Worm (Caenorhabditis elegans) whole organism, L2 larva: ENCODE results near the gene nhr-170.

ENCODE experiments used
- C34F6.9 ChIP-seq: fragments of 150-350 bp; optimal IDR thresholded peaks from 2 replicates; lab custom pipeline; 2014; ENCODE audit warnings: missing biosample characterization, missing genetic modification characterization
- F13H6.1 ChIP-seq: sonication (generic microtip); optimal IDR thresholded peaks from 2 replicates; lab custom pipeline; 2016; ENCODE audit warnings: missing genetic modification characterization, missing compliant biosample characterization
- Y55F3AM.14 ChIP-seq: fragments of 200-800 bp; sonication (Bioruptor generic); optimal IDR thresholded peaks from 2 replicates; lab custom pipeline; 2018; ENCODE audit warnings: mild to moderate bottlenecking, missing genetic modification characterization, missing compliant biosample characterization
- alr-1 ChIP-seq: fragments of 150-350 bp; optimal IDR thresholded peaks from 2 replicates; lab custom pipeline; 2014; ENCODE audit warnings: missing biosample characterization, missing genetic modification characterization
- ama-1 ChIP-seq: fragments of 150-350 bp; optimal IDR thresholded peaks from 2 replicates; lab custom pipeline; 2018; ENCODE audit warnings: inconsistent platforms
- blmp-1 ChIP-seq: sonication (generic microtip); optimal IDR thresholded peaks from 2 replicates; lab custom pipeline; 2017; ENCODE audit warnings: missing genetic modification characterization, mild to moderate bottlenecking, missing compliant biosample characterization, antibody characterized with exemption, moderate library complexity; ENCODE audit not compliant: insufficient read depth
- ceh-16 ChIP-seq: fragments of 150-350 bp; optimal IDR thresholded peaks from 2 replicates; lab custom pipeline; 2014; ENCODE audit warnings: missing biosample characterization, missing genetic modification characterization
- ceh-82 ChIP-seq: fragments of 150-350 bp; optimal IDR thresholded peaks from 2 replicates; lab custom pipeline; 2014; ENCODE audit warnings: missing biosample characterization, missing genetic modification characterization
- crh-2 ChIP-seq: sonication (generic microtip); optimal IDR thresholded peaks from 2 replicates; lab custom pipeline; 2017; ENCODE audit warnings: missing biosample characterization, missing genetic modification characterization
- dmd-4 ChIP-seq: sonication (generic microtip); optimal IDR thresholded peaks from 2 replicates; lab custom pipeline; 2017; ENCODE audit warnings: missing biosample characterization, missing genetic modification characterization
- egl-27 ChIP-seq: sonication (generic microtip); optimal IDR thresholded peaks from 3 replicates; lab custom pipeline; 2017; ENCODE audit warnings: missing biosample characterization, missing genetic modification reagents, missing genetic modification characterization
- elt-1 ChIP-seq: fragments of 150-350 bp; optimal IDR thresholded peaks from 2 replicates; lab custom pipeline; 2014; ENCODE audit warnings: missing biosample characterization, missing genetic modification characterization
- elt-3 ChIP-seq: sonication (generic microtip); optimal IDR thresholded peaks from 2 replicates; lab custom pipeline; 2017; ENCODE audit warnings: missing biosample characterization, missing genetic modification characterization
- fos-1 ChIP-seq: fragments of 150-350 bp; optimal IDR thresholded peaks from 2 replicates; lab custom pipeline; 2014; ENCODE audit warnings: missing biosample characterization, missing genetic modification characterization
- gmeb-1 ChIP-seq: fragments of 150-350 bp; optimal IDR thresholded peaks from 2 replicates; lab custom pipeline; 2014; ENCODE audit warnings: missing biosample characterization, missing genetic modification characterization
- lin-11 ChIP-seq: fragments of 150-350 bp; sonication (generic microtip); optimal IDR thresholded peaks from 2 replicates; lab custom pipeline; 2014; ENCODE audit warnings: missing biosample characterization, missing genetic modification characterization, inconsistent platforms, mixed read lengths
- lin-39 ChIP-seq: fragments of 150-350 bp; optimal IDR thresholded peaks from 2 replicates; lab custom pipeline; 2014; ENCODE audit warnings: missing biosample characterization, missing genetic modification reagents, missing genetic modification characterization
- lsy-2 ChIP-seq, 2 experiments: fragments of 150-350 bp in 1 of 2; sonication (generic microtip) in 1 of 2; optimal IDR thresholded peaks; 2 replicates each; lab custom pipeline; 2014 to 2017; ENCODE audit warnings: missing biosample characterization in 2 of 2, missing genetic modification characterization in 2 of 2
- mab-5 ChIP-seq: fragments of 150-350 bp; optimal IDR thresholded peaks from 2 replicates; lab custom pipeline; 2014; ENCODE audit warnings: missing biosample characterization, missing genetic modification characterization
- mbf-1 ChIP-seq: sonication (generic microtip); optimal IDR thresholded peaks from 2 replicates; lab custom pipeline; 2017; ENCODE audit warnings: missing biosample characterization, missing genetic modification characterization
- mdl-1 ChIP-seq, 2 experiments: fragments of 150-350 bp in 1 of 2; sonication (generic microtip) in 1 of 2; optimal IDR thresholded peaks; 2 replicates each; lab custom pipeline; 2017; ENCODE audit warnings: missing biosample characterization in 2 of 2, missing genetic modification characterization in 2 of 2
- nhr-10 ChIP-seq: sonication (generic microtip); optimal IDR thresholded peaks from 2 replicates; lab custom pipeline; 2017; ENCODE audit warnings: missing biosample characterization, missing genetic modification characterization
- nhr-11 ChIP-seq: fragments of 150-350 bp; optimal IDR thresholded peaks from 2 replicates; lab custom pipeline; 2014; ENCODE audit warnings: missing biosample characterization, missing genetic modification characterization
- nhr-129 ChIP-seq: fragments of 150-350 bp; optimal IDR thresholded peaks from 2 replicates; lab custom pipeline; 2014; ENCODE audit warnings: missing biosample characterization, missing genetic modification characterization
- nhr-21 ChIP-seq: fragments of 150-350 bp; optimal IDR thresholded peaks from 2 replicates; lab custom pipeline; 2014; ENCODE audit warnings: missing biosample characterization, missing genetic modification characterization
- nhr-237 ChIP-seq: fragments of 150-350 bp; optimal IDR thresholded peaks from 2 replicates; lab custom pipeline; 2014; ENCODE audit warnings: missing biosample characterization, missing genetic modification characterization
- nhr-6 ChIP-seq: fragments of 150-350 bp; optimal IDR thresholded peaks from 2 replicates; lab custom pipeline; 2014; ENCODE audit warnings: missing biosample characterization, missing genetic modification characterization
- nhr-77 ChIP-seq: fragments of 150-350 bp; optimal IDR thresholded peaks from 2 replicates; lab custom pipeline; 2014; ENCODE audit warnings: missing biosample characterization, missing genetic modification characterization
- peb-1 ChIP-seq: fragments of 150-350 bp; optimal IDR thresholded peaks from 2 replicates; lab custom pipeline; 2014; ENCODE audit warnings: missing biosample characterization, missing genetic modification characterization
- sem-4 ChIP-seq: fragments of 150-350 bp; optimal IDR thresholded peaks from 2 replicates; lab custom pipeline; 2014; ENCODE audit warnings: missing biosample characterization, missing genetic modification reagents, missing genetic modification characterization
- skn-1 ChIP-seq: sonication (generic microtip); optimal IDR thresholded peaks from 2 replicates; lab custom pipeline; 2017; ENCODE audit warnings: missing biosample characterization, missing genetic modification characterization
- sma-3 ChIP-seq: sonication (generic microtip); optimal IDR thresholded peaks from 2 replicates; lab custom pipeline; 2016; ENCODE audit warnings: missing genetic modification reagents, missing genetic modification characterization, missing compliant biosample characterization
- sma-9 ChIP-seq, 2 experiments: fragments of 150-350 bp in 1 of 2; sonication (generic microtip) in 1 of 2; optimal IDR thresholded peaks; 2 replicates each; lab custom pipeline; 2014 to 2016; ENCODE audit warnings: missing genetic modification characterization in 2 of 2, mild to moderate bottlenecking in 1 of 2, missing biosample characterization in 1 of 2, missing compliant biosample characterization in 1 of 2, missing genetic modification reagents in 1 of 2, moderate library complexity in 1 of 2
- snpc-4 ChIP-seq: fragments of 150-350 bp; optimal IDR thresholded peaks from 2 replicates; lab custom pipeline; 2014; ENCODE audit warnings: missing biosample characterization, missing genetic modification characterization
- unc-55 ChIP-seq: fragments of 150-350 bp; sonication (generic microtip); optimal IDR thresholded peaks from 3 replicates; lab custom pipeline; 2014; ENCODE audit warnings: missing biosample characterization, missing genetic modification reagents, missing genetic modification characterization
- unc-62 ChIP-seq: fragments of 150-350 bp; optimal IDR thresholded peaks from 2 replicates; lab custom pipeline; 2014; ENCODE audit warnings: missing biosample characterization, missing genetic modification reagents, missing genetic modification characterization
- zag-1 ChIP-seq: fragments of 150-350 bp; optimal IDR thresholded peaks from 2 replicates; lab custom pipeline; 2014; ENCODE audit warnings: missing biosample characterization, missing genetic modification characterization

Gene nhr-170

ce11 chrV:18808621-18809020, 8.0 kb upstream of the nhr-170 start, which contains the start of gene C54E10.6:
Gene C54E10.6 (minus strand): TSS chrV:18808729.
- TF ChIP-seq sma-3 (GFP tag; lab: Kevin White, UChicago), result no peak
- TF ChIP-seq lin-39 (tag; lab: Kevin White, UChicago), result no peak
- TF ChIP-seq F13H6.1 (tag; lab: Kevin White, UChicago), result no peak
- no peak for TF ChIP-seq peb-1 (tag; lab: Kevin White, UChicago)
- no peak for TF ChIP-seq fos-1 (tag; lab: Kevin White, UChicago)
- no peak for TF ChIP-seq elt-3
- no peak for TF ChIP-seq blmp-1 (tag; lab: Kevin White, UChicago)
- TF ChIP-seq mdl-1 (tag; optimal IDR thresholded peaks at IDR 0.05; lab: Kevin White, UChicago), result no peak
- peak; percentile 2 for TF ChIP-seq lin-11 (tag; lab: Kevin White, UChicago)
- TF ChIP-seq alr-1, result no peak
- no peak for TF ChIP-seq nhr-11 (tag; lab: Kevin White, UChicago)
- no peak for TF ChIP-seq nhr-21 (tag; lab: Kevin White, UChicago)
- no peak for TF ChIP-seq snpc-4 (tag; lab: Kevin White, UChicago)
- TF ChIP-seq elt-1 (tag; lab: Kevin White, UChicago), result no peak
- TF ChIP-seq skn-1 (tag; lab: Kevin White, UChicago), result no peak
- no peak for TF ChIP-seq Y55F3AM.14 (GFP tag; lab: Kevin White, UChicago)
- TF ChIP-seq unc-55, result peak; percentile 21
- no peak for TF ChIP-seq nhr-129
- TF ChIP-seq nhr-77 (tag; lab: Kevin White, UChicago), result no peak
- TF ChIP-seq sma-9 (GFP tag; optimal IDR thresholded peaks at IDR 0.05; lab: Kevin White, UChicago), result peak; percentile 13
- no peak for TF ChIP-seq sma-9 (tag; optimal IDR thresholded peaks at IDR 0.05; lab: Kevin White, UChicago)
- no peak for TF ChIP-seq unc-62 (GFP tag; lab: Kevin White, UChicago)
- TF ChIP-seq nhr-10 (tag; lab: Kevin White, UChicago), result no peak
- TF ChIP-seq crh-2 (tag; lab: Kevin White, UChicago), result no peak
- TF ChIP-seq mab-5 (tag; lab: Kevin White, UChicago), result no peak
- no peak for TF ChIP-seq egl-27 (tag; lab: Kevin White, UChicago)
- peak in 1 of 2 experiments; percentile 8 for TF ChIP-seq lsy-2 (tag; optimal IDR thresholded peaks at IDR 0.05; lab: Kevin White, UChicago)

ce11 chrV:18806409-18806808, 5.8 kb upstream of the nhr-170 start, which contains the start of gene sri-10:
Gene sri-10 (minus strand): TSS chrV:18806509.
- TF ChIP-seq gmeb-1 (tag; lab: Kevin White, UChicago) (no peak), lin-39 (tag; lab: Kevin White, UChicago) (no peak), mdl-1 (tag; optimal IDR thresholded peaks at IDR 0.05; lab: Kevin White, UChicago) (no peak), peb-1 (tag; lab: Kevin White, UChicago) (no peak), mab-5 (tag; lab: Kevin White, UChicago) (no peak), sma-9 (GFP tag; optimal IDR thresholded peaks at IDR 0.05; lab: Kevin White, UChicago) (no peak), sma-9 (tag; optimal IDR thresholded peaks at IDR 0.05; lab: Kevin White, UChicago) (no peak), nhr-6 (no peak), blmp-1 (tag; lab: Kevin White, UChicago) (no peak), lsy-2 (tag; optimal IDR thresholded peaks at IDR 0.05; lab: Kevin White, UChicago) (no peak), dmd-4 (tag; lab: Kevin White, UChicago) (no peak), sem-4 (tag; lab: Kevin White, UChicago) (no peak), nhr-237 (no peak), ceh-82 (tag; lab: Kevin White, UChicago) (no peak), lin-11 (tag; lab: Kevin White, UChicago) (no peak), nhr-11 (tag; lab: Kevin White, UChicago) (no peak), snpc-4 (tag; lab: Kevin White, UChicago) (no peak), zag-1 (tag; lab: Kevin White, UChicago) (no peak)
- TF ChIP-seq, all 48 proteins: peak for 0

DNA sequence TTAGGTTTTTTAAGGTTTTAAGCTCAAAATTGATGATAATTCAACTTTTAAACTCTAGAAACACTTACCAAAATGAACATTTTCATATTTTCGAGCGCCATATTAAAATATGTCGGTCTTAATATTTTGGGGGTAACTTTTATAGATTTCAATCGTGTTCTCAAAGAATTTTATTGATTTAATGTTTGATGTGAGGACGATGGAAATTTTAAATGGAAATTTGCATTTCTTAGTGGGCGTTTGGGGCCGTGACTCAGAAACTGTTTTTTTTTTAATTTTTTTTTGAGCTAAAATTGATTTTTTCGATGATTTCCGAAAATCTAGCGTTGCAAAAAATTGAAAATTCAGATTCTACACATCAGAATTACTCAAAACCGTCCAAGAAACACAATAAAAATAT, 2.6 kb upstream of the nhr-170 start, which contains the start of gene C54E10.10:
C54E10.10 (minus strand) TSS at position 101 of the 400 bp plus-strand sequence.
- TF ChIP-seq mab-5 (tag; lab: Kevin White, UChicago) (no peak), lsy-2 (tag; optimal IDR thresholded peaks at IDR 0.05; lab: Kevin White, UChicago) (no peak), fos-1 (tag; lab: Kevin White, UChicago) (no peak), ceh-16 (tag; lab: Kevin White, UChicago) (no peak), mbf-1 (tag; lab: Kevin White, UChicago) (no peak), ama-1 (lab: Kevin White, UChicago) (no peak), mdl-1 (tag; optimal IDR thresholded peaks at IDR 0.05; lab: Kevin White, UChicago) (no peak), C34F6.9 (tag; lab: Kevin White, UChicago) (no peak), Y55F3AM.14 (GFP tag; lab: Kevin White, UChicago) (no peak), sem-4 (tag; lab: Kevin White, UChicago) (no peak)
